Fruit fly (Drosophila melanogaster): Measurements from ENCODE around the gene Miro.

Miro gene

dm6 chr3R:24031019-24031824, 7.4 kb downstream of the Miro start (continued):
- no peak for TF ChIP-seq CG7839 (tag; optimal IDR thresholded peaks at IDR 0.05)
- TF ChIP-seq CG14014 (GFP tag; IDR thresholded peaks at IDR 0.05) = peak; percentile 26; the same call in 1 of the 2 replicates
- TF ChIP-seq usp (GFP tag; optimal IDR thresholded peaks at IDR 0.05) = no peak
- no peak for TF ChIP-seq Sox102F (GFP tag; optimal IDR thresholded peaks at IDR 0.05)
- TF ChIP-seq twi (tag; optimal IDR thresholded peaks at IDR 0.05) = no peak
- no peak for TF ChIP-seq CG43689 (GFP tag; IDR thresholded peaks at IDR 0.05)
- TF ChIP-seq Scr (GFP tag; IDR thresholded peaks at IDR 0.05; ENCODE audit: partially characterized antibody) = no peak
- TF ChIP-seq tin (GFP tag; optimal IDR thresholded peaks at IDR 0.05) = no peak
- no peak for TF ChIP-seq lov (optimal IDR thresholded peaks at IDR 0.05)
- no peak for TF ChIP-seq lov (GFP tag; IDR thresholded peaks at IDR 0.05)
- TF ChIP-seq Ets65A (GFP tag) = no peak
- no peak for TF ChIP-seq CG5245 (GFP tag; optimal IDR thresholded peaks at IDR 0.05)
- no peak for TF ChIP-seq CG10274 (GFP tag; optimal IDR thresholded peaks at IDR 0.05)
- no peak for TF ChIP-seq CG8924 (tag; optimal IDR thresholded peaks at IDR 0.05)
- TF ChIP-seq sens (GFP tag) = peak; percentile 56
- peak; percentile 49 for TF ChIP-seq MESR4 (GFP tag; optimal IDR thresholded peaks at IDR 0.05)
- no peak for TF ChIP-seq CG3163 (GFP tag; optimal IDR thresholded peaks at IDR 0.05)
- TF ChIP-seq CG16863 (GFP tag; optimal IDR thresholded peaks at IDR 0.05) = no peak
- no peak for TF ChIP-seq CG31365 (tag; optimal IDR thresholded peaks at IDR 0.05)
- TF ChIP-seq repo (GFP tag; optimal IDR thresholded peaks at IDR 0.05) = no peak
- no peak; the same call in 1 of the 2 replicates for TF ChIP-seq Xrp1 (GFP tag; IDR thresholded peaks at IDR 0.05)
- TF ChIP-seq CG12659 (GFP tag; optimal IDR thresholded peaks at IDR 0.05) = no peak
- TF ChIP-seq Lhr (GFP tag; optimal IDR thresholded peaks at IDR 0.05) = no peak
- no peak for TF ChIP-seq CG14860 (GFP tag; IDR thresholded peaks at IDR 0.05; ENCODE audit: partially characterized antibody)
- TF ChIP-seq en (GFP tag; optimal IDR thresholded peaks at IDR 0.05) = no peak
- TF ChIP-seq ERR (GFP tag; optimal IDR thresholded peaks at IDR 0.05) = no peak
- no peak for TF ChIP-seq Dad (GFP tag; optimal IDR thresholded peaks at IDR 0.05)
- TF ChIP-seq ems (GFP tag; optimal IDR thresholded peaks at IDR 0.05) = no peak
- TF ChIP-seq HLH3B (GFP tag; IDR thresholded peaks at IDR 0.05) = no peak
- TF ChIP-seq CG31388 (GFP tag; optimal IDR thresholded peaks at IDR 0.05) = no peak
- TF ChIP-seq Sin3A (optimal IDR thresholded peaks at IDR 0.05) = no peak
- TF ChIP-seq C15 (GFP tag; IDR thresholded peaks at IDR 0.05) = no peak
- TF ChIP-seq CG10462 (GFP tag; optimal IDR thresholded peaks at IDR 0.05) = no peak
- TF ChIP-seq sr (GFP tag; IDR thresholded peaks at IDR 0.05) = no peak
- TF ChIP-seq insv (GFP tag; optimal IDR thresholded peaks at IDR 0.05) = no peak
- no peak for TF ChIP-seq disco-r (GFP tag; optimal IDR thresholded peaks at IDR 0.05)
- TF ChIP-seq HLH54F (GFP tag; optimal IDR thresholded peaks at IDR 0.05) = no peak
- TF ChIP-seq fru (optimal IDR thresholded peaks at IDR 0.05) = no peak
- TF ChIP-seq CG9876 (GFP tag; optimal IDR thresholded peaks at IDR 0.05) = peak; percentile 29
- no peak for TF ChIP-seq Bteb2 (GFP tag; optimal IDR thresholded peaks at IDR 0.05)
- TF ChIP-seq luna (GFP tag; optimal IDR thresholded peaks at IDR 0.05) = no peak
- no peak for TF ChIP-seq salm (tag; optimal IDR thresholded peaks at IDR 0.05)
- TF ChIP-seq Stat92E (GFP tag; optimal IDR thresholded peaks at IDR 0.05) = no peak
- TF ChIP-seq bowl (GFP tag; IDR thresholded peaks at IDR 0.05) = no peak
- TF ChIP-seq Asciz (GFP tag; optimal IDR thresholded peaks at IDR 0.05) = no peak
- no peak for TF ChIP-seq H2.0 (GFP tag; IDR thresholded peaks at IDR 0.05)
- TF ChIP-seq mirr (GFP tag; optimal IDR thresholded peaks at IDR 0.05) = no peak
- no peak for TF ChIP-seq CG2199 (GFP tag; IDR thresholded peaks at IDR 0.05)
- no peak for TF ChIP-seq CG2120 (GFP tag; optimal IDR thresholded peaks at IDR 0.05)
- TF ChIP-seq lmd (GFP tag; IDR thresholded peaks at IDR 0.05) = no peak
- TF ChIP-seq slbo (GFP tag; IDR thresholded peaks at IDR 0.05) = peak; percentile 8; the same call in 1 of the 2 replicates
- TF ChIP-seq Atf-2 (GFP tag; optimal IDR thresholded peaks at IDR 0.05) = no peak

All from whole organism, embryonic.